Worm (Caenorhabditis elegans) whole organism, L4/young adult: ENCODE data around the gene F26F2.4.
"Not testable (repeated sequence)": the region's sequence is repeated elsewhere in the genome, so short reads cannot be mapped to it uniquely, and the experiment has no call there.

Experiments
- W03F9.2 ChIP-seq: fragments of 150-350 bp; optimal IDR thresholded peaks from 2 replicates; lab custom pipeline; 2014; ENCODE audit warnings: missing biosample characterization, missing genetic modification characterization
- dao-5 ChIP-seq: sonication (generic microtip); optimal IDR thresholded peaks from 2 replicates; lab custom pipeline; 2016; ENCODE audit warnings: missing genotype, missing genetic modification characterization, moderate library complexity, missing compliant biosample characterization
- him-1 ChIP-seq: sonication (generic microtip); optimal IDR thresholded peaks from 2 replicates; lab custom pipeline; 2016; ENCODE audit warnings: missing genotype, missing genetic modification reagents, missing genetic modification characterization, missing compliant biosample characterization

F26F2.4 gene

DNA sequence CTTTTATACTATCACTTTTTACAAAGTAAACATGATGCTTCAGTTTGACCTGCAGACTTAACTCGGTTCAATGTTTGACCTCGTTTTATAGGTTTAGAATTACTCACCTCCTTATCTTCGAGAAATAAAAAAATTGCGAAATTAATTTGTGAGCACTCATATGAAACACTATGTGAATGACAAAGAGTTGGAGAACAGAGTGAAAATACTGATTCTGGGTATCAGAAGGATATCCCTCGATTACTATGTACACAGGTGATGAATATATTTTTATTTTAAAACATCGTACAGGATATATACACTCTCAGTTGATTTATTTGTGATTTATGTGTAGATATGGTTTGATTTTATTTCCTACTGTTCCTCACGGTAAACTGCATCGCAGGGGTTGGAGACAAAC, 12.8 kb upstream of the F26F2.4 start, which contains the start of gene Y38H6C.23:
Gene Y38H6C.23, minus strand, starts transcription at position 101 of the 400 bp plus-strand sequence.
- no peak for TF ChIP-seq him-1 (tag; lab: Kevin White, UChicago)

- no peak for TF ChIP-seq W03F9.2 (tag; lab: Kevin White, UChicago)
- no peak for TF ChIP-seq dao-5 (tag; lab: Kevin White, UChicago)
- no peak for TF ChIP-seq him-1 (tag; lab: Kevin White, UChicago)
These were observed 10.8 kb upstream of the F26F2.4 start, which contains the start of gene abf-4 for ce11 chrV:20558270-20558669. Gene abf-4, minus strand, starts transcription at chrV:20558370.

ce11 chrV:20561795-20562194, 7.3 kb upstream of the F26F2.4 start, which contains the start of gene F26F2.1:
Gene F26F2.1, minus strand, starts transcription at chrV:20561895.
- no peak for TF ChIP-seq dao-5 (tag; lab: Kevin White, UChicago)
- no peak for TF ChIP-seq him-1 (tag; lab: Kevin White, UChicago)
- TF ChIP-seq W03F9.2 (tag; lab: Kevin White, UChicago) = no peak

DNA sequence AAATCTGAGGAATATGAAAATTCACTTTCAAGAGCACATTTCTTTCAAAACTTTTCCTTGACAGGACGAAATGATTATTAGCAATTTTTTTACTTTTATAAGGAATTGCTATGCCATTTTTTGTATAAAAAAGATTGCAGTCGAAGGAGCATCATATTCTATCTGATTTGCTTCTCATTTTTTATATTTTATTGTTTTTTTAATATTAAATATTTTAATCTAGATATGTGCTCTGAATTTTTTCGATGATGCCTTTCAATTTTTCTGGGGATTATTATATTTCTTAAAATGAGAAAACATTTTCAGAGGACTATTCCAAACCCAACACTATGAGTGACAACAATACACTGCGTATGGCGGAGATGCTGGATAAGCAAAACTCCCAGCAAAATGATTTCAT, 5.0 kb upstream of the F26F2.4 start, which contains the start of gene F26F2.13:
Gene F26F2.13, plus strand, starts transcription at position 301 of the 400 bp plus-strand sequence.
- TF ChIP-seq him-1, dao-5, W03F9.2 (tag; lab: Kevin White, UChicago): not testable (repeated sequence)

DNA sequence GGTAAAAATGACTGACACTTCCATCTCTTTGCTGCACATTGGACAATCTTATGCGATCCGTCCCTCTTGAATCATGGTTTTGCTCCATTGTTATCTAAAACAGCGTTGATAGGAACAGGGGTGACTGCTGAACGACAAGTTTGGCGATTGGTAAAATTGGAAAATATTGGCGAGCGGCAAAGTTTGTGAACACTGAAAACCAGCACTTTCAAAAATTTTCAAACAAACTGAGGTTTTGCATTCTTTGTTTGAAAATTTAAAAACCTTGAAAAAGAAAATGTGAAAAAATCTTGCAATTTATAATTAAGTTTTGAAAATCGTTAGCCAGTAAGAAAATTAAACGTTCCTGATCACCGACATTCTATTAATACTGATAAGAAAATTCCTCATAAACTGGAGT, 2.6 kb upstream of the F26F2.4 start, which contains the start of gene F26F2.3:
Gene F26F2.3, minus strand, starts transcription at position 101 of the 400 bp plus-strand sequence.
- no peak for TF ChIP-seq him-1 (tag; lab: Kevin White, UChicago)
- TF ChIP-seq W03F9.2 (tag; lab: Kevin White, UChicago) = no peak
- no peak for TF ChIP-seq dao-5 (tag; lab: Kevin White, UChicago)

DNA sequence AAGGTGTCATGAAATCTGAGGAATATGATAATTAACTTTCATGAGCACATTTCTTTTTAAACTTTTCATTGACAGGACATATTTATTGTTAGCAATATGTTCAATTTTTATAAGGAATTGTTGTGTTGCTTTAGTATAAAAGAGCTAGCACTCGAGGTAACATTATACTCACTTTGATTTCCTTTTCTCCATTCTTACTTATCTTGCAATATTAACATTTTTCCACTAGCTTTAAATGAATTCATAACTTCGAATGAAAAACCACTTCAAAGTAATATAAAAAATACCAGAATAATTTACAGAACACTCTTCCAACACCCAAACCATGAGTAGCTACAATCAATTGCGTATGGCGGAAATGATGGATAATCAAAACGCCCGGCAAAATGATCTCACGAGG, 4.3 kb downstream of the F26F2.4 start, which contains the start of gene F26F2.5:
Gene F26F2.5, plus strand, starts transcription at position 301 of the 400 bp plus-strand sequence.
- TF ChIP-seq him-1 (tag; lab: Kevin White, UChicago) (no peak), dao-5 (tag; lab: Kevin White, UChicago) (no peak), W03F9.2 (tag; lab: Kevin White, UChicago) (no peak)

ce11 chrV:20574314-20574713, 5.2 kb downstream of the F26F2.4 start, which contains the start of gene clec-263:
Gene clec-263, plus strand, starts transcription at chrV:20574614.
- TF ChIP-seq W03F9.2 (tag; lab: Kevin White, UChicago) (no peak), him-1 (tag; lab: Kevin White, UChicago) (no peak), dao-5 (tag; lab: Kevin White, UChicago) (no peak)

DNA sequence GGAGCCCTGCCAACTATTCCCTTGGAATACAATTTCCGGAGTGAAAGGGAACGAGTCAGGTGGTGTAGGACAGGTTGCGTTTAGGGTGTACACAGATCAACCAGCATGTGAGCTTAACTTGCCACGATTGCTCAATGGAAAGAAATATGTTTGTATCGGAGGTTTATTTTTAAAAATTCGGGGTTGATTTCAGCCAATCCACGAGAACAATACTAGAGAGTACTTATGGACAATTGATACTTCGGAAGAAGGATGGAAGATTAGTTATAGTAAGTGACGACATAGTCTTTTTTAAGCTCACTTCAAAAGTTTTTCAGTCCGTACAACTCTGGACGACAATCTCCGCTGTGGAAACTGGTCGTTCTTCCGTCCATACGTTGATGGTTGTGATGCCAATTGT, 5.8 kb downstream of the F26F2.4 start:
- TF ChIP-seq him-1 (tag; lab: Kevin White, UChicago) = no peak
- no peak for TF ChIP-seq dao-5 (tag; lab: Kevin White, UChicago)
- TF ChIP-seq W03F9.2 (tag; lab: Kevin White, UChicago) = no peak

ce11 chrV:20579534-20579933, 10.4 kb downstream of the F26F2.4 start, which contains the start of gene F26F2.8:
Gene F26F2.8, plus strand, starts transcription at chrV:20579546.
- no peak for TF ChIP-seq him-1 (tag; lab: Kevin White, UChicago)
- no peak for TF ChIP-seq W03F9.2 (tag; lab: Kevin White, UChicago)

DNA sequence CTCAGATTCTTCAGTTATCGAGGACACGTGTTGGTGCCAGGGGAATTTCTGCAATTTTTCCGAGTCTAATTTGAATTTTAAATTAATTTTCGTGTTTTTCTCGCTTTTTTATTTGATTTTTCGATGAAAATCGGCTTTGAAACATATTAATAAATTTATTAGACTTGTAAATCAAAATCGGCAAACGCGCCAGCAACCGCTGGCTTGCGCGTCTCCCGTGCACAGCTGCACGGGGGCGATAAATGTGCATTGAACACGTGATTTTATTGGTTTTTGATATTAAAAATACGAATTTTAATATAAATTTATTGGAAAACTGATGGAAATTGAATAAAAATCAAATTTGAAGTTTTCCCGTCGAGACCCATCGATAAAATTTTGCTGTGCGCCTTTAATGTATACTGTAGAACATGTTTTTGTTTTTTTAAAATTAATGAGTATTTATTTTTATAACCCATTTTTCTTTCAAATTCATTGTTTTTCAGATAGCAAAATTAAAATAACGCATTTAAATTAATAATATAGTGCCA, 11.5 kb downstream of the F26F2.4 start, which contains the start of gene F26F2.7:
Gene F26F2.7, plus strand, starts transcription at position 480 of the 530 bp plus-strand sequence.
- peak; percentile 1 for TF ChIP-seq him-1 (tag; lab: Kevin White, UChicago)
- no peak for TF ChIP-seq dao-5 (tag; lab: Kevin White, UChicago)
- TF ChIP-seq W03F9.2 (tag; lab: Kevin White, UChicago) = peak; percentile 95

DNA sequence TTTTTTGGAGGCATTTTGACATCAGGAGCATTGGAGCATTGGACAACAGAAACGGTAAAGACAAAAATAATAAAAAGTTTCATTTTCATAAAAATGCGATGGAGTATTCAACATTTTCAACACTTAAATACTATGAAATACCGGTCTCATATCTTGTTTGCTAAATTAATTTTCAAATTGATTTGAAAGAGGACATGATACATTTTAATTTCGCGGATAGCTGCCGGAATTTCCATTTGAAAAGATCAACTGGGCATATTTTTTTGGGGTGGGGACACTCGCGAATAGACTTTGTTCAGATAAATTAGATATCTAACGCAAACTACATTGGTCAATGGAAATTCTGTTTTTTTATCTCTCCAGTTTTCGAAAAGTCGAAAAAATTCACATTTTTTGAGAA, 25.7 kb downstream of the F26F2.4 start, which contains the start of gene F26F2.10:
Gene F26F2.10, minus strand, starts transcription at position 101 of the 400 bp plus-strand sequence.
- TF ChIP-seq dao-5 (tag; lab: Kevin White, UChicago) (no peak), him-1 (tag; lab: Kevin White, UChicago) (no peak), W03F9.2 (tag; lab: Kevin White, UChicago) (no peak)

ce11 chrV:20595653-20596052, 26.6 kb downstream of the F26F2.4 start, which contains the start of gene F26F2.11:
Gene F26F2.11, minus strand, starts transcription at chrV:20595753.
- TF ChIP-seq W03F9.2 (tag; lab: Kevin White, UChicago) (no peak), him-1 (tag; lab: Kevin White, UChicago) (no peak), dao-5 (tag; lab: Kevin White, UChicago) (no peak)

DNA sequence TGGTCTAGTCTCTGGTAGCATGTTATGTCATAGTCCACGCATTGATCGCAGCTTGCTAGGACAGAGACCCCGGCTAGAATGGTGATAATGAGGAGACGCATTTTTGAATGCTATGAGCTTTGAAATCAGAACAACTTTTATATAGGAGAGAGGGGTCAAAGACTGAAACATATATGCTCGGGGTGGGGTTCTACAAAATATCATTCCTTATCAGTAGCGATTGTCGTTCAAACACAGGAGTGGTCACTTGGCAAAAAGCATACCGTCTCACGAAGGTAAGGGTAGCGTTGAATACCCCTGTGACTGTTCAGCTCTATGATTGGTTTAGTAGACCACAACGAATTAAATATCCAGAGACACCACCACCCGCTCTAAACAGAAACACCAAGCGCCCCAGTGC, 28.0 kb downstream of the F26F2.4 start, which contains the start of gene F46B3.1:
Gene F46B3.1, minus strand, starts transcription at position 101 of the 400 bp plus-strand sequence.
- no peak for TF ChIP-seq W03F9.2 (tag; lab: Kevin White, UChicago)

DNA sequence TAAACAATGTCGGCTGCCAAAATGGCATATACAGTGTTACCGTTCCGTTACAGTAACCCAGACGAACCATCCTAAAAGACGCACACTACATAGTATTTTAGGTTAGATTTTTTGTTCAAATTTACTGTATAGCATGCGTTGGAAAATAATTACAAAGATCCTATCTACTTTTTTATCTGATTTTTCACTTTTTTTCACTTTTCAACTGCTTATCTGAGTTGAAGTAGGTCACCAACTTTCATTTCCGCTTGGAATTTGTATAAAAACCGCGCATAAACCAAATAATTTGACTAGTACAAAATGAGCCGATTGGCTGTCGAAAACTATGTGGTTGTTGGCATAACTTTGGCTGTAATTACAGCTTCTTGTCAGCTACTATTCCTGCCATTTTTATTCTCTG, 30.7 kb downstream of the F26F2.4 start, which contains the start of gene col-163:
Gene col-163, plus strand, starts transcription at position 301 of the 400 bp plus-strand sequence.
- TF ChIP-seq dao-5 (tag; lab: Kevin White, UChicago) (no peak), W03F9.2 (tag; lab: Kevin White, UChicago) (no peak), him-1 (tag; lab: Kevin White, UChicago) (no peak)
